Fruit fly (Drosophila melanogaster) whole organism, wandering third instar larva: ENCODE measurements around the gene miple2.

ENCODE experiments used
- Abd-B ChIP-seq: fragments of >200 bp; optimal IDR thresholded peaks from 2 replicates; lab custom pipeline; 2017; ENCODE audit warnings: missing biosample characterization, missing genetic modification characterization
- CG32264 ChIP-seq: fragments of 200-800 bp; sonication (Bioruptor generic); optimal IDR thresholded peaks from 2 replicates; lab custom pipeline; 2016; ENCODE audit warnings: missing biosample characterization, missing genetic modification characterization
- CG9705 ChIP-seq: fragments of 200-800 bp; sonication (Bioruptor generic); optimal IDR thresholded peaks from 2 replicates; lab custom pipeline; 2018; ENCODE audit warnings: missing biosample characterization, mild to moderate bottlenecking, missing genetic modification characterization
- CrebA ChIP-seq: fragments of 200-800 bp; sonication (Bioruptor generic); optimal IDR thresholded peaks from 2 replicates; lab custom pipeline; 2016; ENCODE audit warnings: missing biosample characterization, mild to moderate bottlenecking, missing genetic modification characterization, borderline replicate concordance
- Dfd ChIP-seq: fragments of >200 bp; optimal IDR thresholded peaks from 2 replicates; lab custom pipeline; 2017; ENCODE audit warnings: missing biosample characterization, missing genetic modification characterization
- Dif ChIP-seq: fragments of 200-275, 200-300 bp; sonication (Bioruptor generic); optimal IDR thresholded peaks from 2 replicates; lab custom pipeline; 2018; ENCODE audit warnings: missing biosample characterization, missing genetic modification characterization; ENCODE audit not compliant: partially characterized antibody
- GATAd ChIP-seq: sonication (Bioruptor generic); optimal IDR thresholded peaks from 2 replicates; lab custom pipeline; 2016; ENCODE audit warnings: missing biosample characterization, missing genetic modification characterization
- Hr78 ChIP-seq: fragments of >200 bp; optimal IDR thresholded peaks from 2 replicates; lab custom pipeline; 2017; ENCODE audit warnings: missing biosample characterization, missing genetic modification characterization
- Hr83 ChIP-seq: fragments of 200-300 bp; sonication (Bioruptor generic); optimal IDR thresholded peaks from 2 replicates; lab custom pipeline; 2016; ENCODE audit warnings: missing biosample characterization, mild to moderate bottlenecking, missing genetic modification characterization, moderate library complexity; ENCODE audit not compliant: poor library complexity, severe bottlenecking
- Jra ChIP-seq: sonication (Bioruptor generic); optimal IDR thresholded peaks from 2 replicates; lab custom pipeline; 2016; ENCODE audit warnings: missing biosample characterization, missing genetic modification characterization
- Rel ChIP-seq, 2 experiments: fragments of 200-800 bp; sonication (Bioruptor generic) in 1 of 2; optimal IDR thresholded peaks; 2 replicates in 1 of 2; 3 replicates in 1 of 2; lab custom pipeline; 2016 to 2019; ENCODE audit warnings: mild to moderate bottlenecking in 2 of 2, missing biosample characterization in 2 of 2, missing genetic modification characterization in 2 of 2, moderate library complexity in 1 of 2
- Sp1 ChIP-seq: fragments of 200-800 bp; sonication (Bioruptor generic); optimal IDR thresholded peaks from 3 replicates; lab custom pipeline; 2019; ENCODE audit warnings: missing biosample characterization, mild to moderate bottlenecking, missing genetic modification characterization, moderate library complexity
- Vsx2 ChIP-seq: fragments of 200-300, 225-300 bp; sonication (Bioruptor generic); optimal IDR thresholded peaks from 2 replicates; lab custom pipeline; 2018; ENCODE audit warnings: missing biosample characterization, missing genetic modification characterization; ENCODE audit not compliant: partially characterized antibody
- br ChIP-seq: fragments of 200-800 bp; sonication (Bioruptor generic); optimal IDR thresholded peaks from 2 replicates; lab custom pipeline; 2016; ENCODE audit warnings: missing biosample characterization, missing genetic modification characterization
- brk ChIP-seq: fragments of 200-800 bp; sonication (Bioruptor generic); optimal IDR thresholded peaks from 2 replicates; lab custom pipeline; 2016; ENCODE audit warnings: missing biosample characterization, mild to moderate bottlenecking, missing genetic modification characterization
- dl ChIP-seq, 2 experiments: fragments of 175-275, 200-275 bp in 1 of 2; fragments of 200-275 bp in 1 of 2; sonication (Bioruptor generic); optimal IDR thresholded peaks; lab custom pipeline; 2018; ENCODE audit warnings: mild to moderate bottlenecking in 2 of 2, missing biosample characterization in 2 of 2, missing genetic modification characterization in 2 of 2, moderate library complexity in 2 of 2; ENCODE audit not compliant: partially characterized antibody in 2 of 2, insufficient read depth in 1 of 2
- dmrt93B ChIP-seq: fragments of 200-800 bp; sonication (Bioruptor generic); optimal IDR thresholded peaks from 2 replicates; lab custom pipeline; 2018; ENCODE audit warnings: missing biosample characterization, mild to moderate bottlenecking, missing genetic modification characterization
- dsf ChIP-seq: sonication (Bioruptor generic); optimal IDR thresholded peaks from 2 replicates; lab custom pipeline; 2016; ENCODE audit warnings: missing biosample characterization, missing genetic modification characterization, borderline replicate concordance
- ey ChIP-seq: fragments of 200-800 bp; sonication (Bioruptor generic); optimal IDR thresholded peaks from 2 replicates; lab custom pipeline; 2016; ENCODE audit warnings: missing biosample characterization, missing genetic modification characterization
- foxo ChIP-seq, 2 experiments: fragments of 200-800 bp; sonication (Bioruptor generic); optimal IDR thresholded peaks; 2 replicates in 1 of 2; 3 replicates in 1 of 2; lab custom pipeline; 2016 to 2017; ENCODE audit warnings: missing biosample characterization in 2 of 2, missing genetic modification characterization in 2 of 2
- fru ChIP-seq: fragments of 200-800 bp; sonication (Bioruptor generic); optimal IDR thresholded peaks from 3 replicates; lab custom pipeline; 2016; ENCODE audit warnings: missing biosample characterization, mild to moderate bottlenecking, missing genetic modification characterization
- h ChIP-seq: fragments of 200-800 bp; sonication (Bioruptor generic); optimal IDR thresholded peaks from 3 replicates; lab custom pipeline; 2016; ENCODE audit warnings: missing biosample characterization, mild to moderate bottlenecking, missing genetic modification characterization
- lola ChIP-seq: fragments of >200 bp; optimal IDR thresholded peaks from 2 replicates; lab custom pipeline; 2017; ENCODE audit warnings: missing biosample characterization, missing genetic modification characterization
- pan ChIP-seq: fragments of >200 bp; optimal IDR thresholded peaks from 2 replicates; lab custom pipeline; 2017
- psq ChIP-seq: fragments of 200-800 bp; sonication (Bioruptor generic); optimal IDR thresholded peaks from 3 replicates; lab custom pipeline; 2017; ENCODE audit warnings: missing biosample characterization, mild to moderate bottlenecking, missing genetic modification characterization, moderate library complexity
- rgr ChIP-seq: fragments of 200-800 bp; sonication (Bioruptor generic); optimal IDR thresholded peaks from 3 replicates; lab custom pipeline; 2016; ENCODE audit warnings: missing biosample characterization, mild to moderate bottlenecking, missing genetic modification characterization
- sage ChIP-seq: fragments of 200-800 bp; sonication (Bioruptor generic); optimal IDR thresholded peaks from 2 replicates; lab custom pipeline; 2016; ENCODE audit warnings: missing biosample characterization, mild to moderate bottlenecking, missing genetic modification characterization
- sv ChIP-seq: fragments of 200-800 bp; sonication (Bioruptor generic); optimal IDR thresholded peaks from 3 replicates; lab custom pipeline; 2016; ENCODE audit warnings: missing biosample characterization, missing genetic modification characterization
- tai ChIP-seq: sonication (Bioruptor generic); optimal IDR thresholded peaks from 2 replicates; lab custom pipeline; 2016; ENCODE audit warnings: missing biosample characterization, missing genetic modification characterization
- woc ChIP-seq: sonication (Bioruptor generic); optimal IDR thresholded peaks from 2 replicates; lab custom pipeline; 2016; ENCODE audit warnings: missing biosample characterization, mild to moderate bottlenecking, missing genetic modification characterization

The miple2 gene

dm6 chr3L:267083-267482 lies 3.9 kb upstream of the miple2 start, which contains the start of gene miple1:
Gene miple1 (plus strand): TSS chr3L:267299.
- no peak for TF ChIP-seq Vsx2 (GFP tag; lab: Kevin White, UChicago)
- TF ChIP-seq lola (GFP tag; lab: Kevin White, UChicago): no peak
- TF ChIP-seq GATAd (GFP tag; lab: Kevin White, UChicago): no peak
- no peak for TF ChIP-seq rgr (GFP tag; lab: Kevin White, UChicago)
- TF ChIP-seq dmrt93B (GFP tag; lab: Kevin White, UChicago): no peak
- TF ChIP-seq ey (GFP tag; lab: Kevin White, UChicago): no peak
- no peak for TF ChIP-seq h
- TF ChIP-seq Hr83 (GFP tag; lab: Kevin White, UChicago): no peak
- no peak for TF ChIP-seq CG9705
- TF ChIP-seq brk (GFP tag; lab: Kevin White, UChicago): no peak
- TF ChIP-seq Abd-B (GFP tag; lab: Kevin White, UChicago): no peak
- no peak for TF ChIP-seq psq (GFP tag; lab: Kevin White, UChicago)

dm6 chr3L:267618-268017 lies 3.4 kb upstream of the miple2 start:
- TF ChIP-seq Abd-B (GFP tag; lab: Kevin White, UChicago) (no peak), dmrt93B (GFP tag; lab: Kevin White, UChicago) (no peak), tai (no peak), GATAd (GFP tag; lab: Kevin White, UChicago) (no peak), sv (GFP tag; lab: Kevin White, UChicago) (no peak), dl (GFP tag; optimal IDR thresholded peaks at IDR 0.05; lab: Kevin White, UChicago; ENCODE audit: insufficient read depth in 1 of 2, partially characterized antibody in 2 of 2) (no peak), brk (GFP tag; lab: Kevin White, UChicago) (no peak), Hr78 (no peak), Vsx2 (GFP tag; lab: Kevin White, UChicago) (no peak), foxo (GFP tag; optimal IDR thresholded peaks at IDR 0.05; lab: Kevin White, UChicago) (no peak), Dfd (no peak), Rel (GFP tag; optimal IDR thresholded peaks at IDR 0.05; lab: Kevin White, UChicago) (no peak), Rel (tag; optimal IDR thresholded peaks at IDR 0.05; lab: Kevin White, UChicago) (no peak), Jra (GFP tag; lab: Kevin White, UChicago) (no peak), CG32264 (GFP tag; lab: Kevin White, UChicago) (no peak), h (no peak), CrebA (no peak), woc (GFP tag; lab: Kevin White, UChicago) (no peak), sage (GFP tag; lab: Kevin White, UChicago) (no peak), Sp1 (GFP tag; lab: Kevin White, UChicago) (no peak), dsf (GFP tag; lab: Kevin White, UChicago) (no peak)

dm6 chr3L:271501-272249 lies 675 bp downstream of the miple2 start:
- no peak for TF ChIP-seq CG9705
- TF ChIP-seq Rel (GFP tag; optimal IDR thresholded peaks at IDR 0.05; lab: Kevin White, UChicago): no peak
- TF ChIP-seq Rel (tag; optimal IDR thresholded peaks at IDR 0.05; lab: Kevin White, UChicago): peak; percentile 11
- peak; percentile 15 for TF ChIP-seq br (GFP tag; lab: Kevin White, UChicago)
- peak; percentile 50 for TF ChIP-seq Jra (GFP tag; lab: Kevin White, UChicago)
- no peak for TF ChIP-seq Hr78
- no peak for TF ChIP-seq ey (GFP tag; lab: Kevin White, UChicago)
- no peak for TF ChIP-seq CrebA
- peak; percentile 41 for TF ChIP-seq Hr83 (GFP tag; lab: Kevin White, UChicago)
- TF ChIP-seq Vsx2 (GFP tag; lab: Kevin White, UChicago): peak; percentile 41
- peak; percentile 64 for TF ChIP-seq Dif (GFP tag; lab: Kevin White, UChicago)
- TF ChIP-seq dl (GFP tag; optimal IDR thresholded peaks at IDR 0.05; lab: Kevin White, UChicago; ENCODE audit: insufficient read depth in 1 of 2, partially characterized antibody in 2 of 2): peak; percentile 74

dm6 chr3L:273291-273690 lies 2.3 kb downstream of the miple2 start, which contains the start of gene CG32845:
Gene CG32845 (minus strand): TSS chr3L:273391.
- no peak for TF ChIP-seq pan
- TF ChIP-seq Vsx2 (GFP tag; lab: Kevin White, UChicago): no peak
- TF ChIP-seq brk (GFP tag; lab: Kevin White, UChicago): no peak
- TF ChIP-seq CG32264 (GFP tag; lab: Kevin White, UChicago): no peak
- no peak for TF ChIP-seq h
- TF ChIP-seq fru: no peak
- no peak for TF ChIP-seq dsf (GFP tag; lab: Kevin White, UChicago)
- TF ChIP-seq, all 38 proteins: peak for 0
